Fruit fly (Drosophila melanogaster) whole organism, embryonic: ENCODE measurements around the gene CG9393.

Experiments used
- ATbp ChIP-seq: fragments of 200-800 bp; sonication (Bioruptor generic); optimal IDR thresholded peaks from 2 replicates; lab custom pipeline; 2017; ENCODE audit warnings: missing biosample characterization, mild to moderate bottlenecking, missing genetic modification characterization, missing genetic modification reagents
- Abd-B ChIP-seq: fragments of 200-800 bp; sonication (Bioruptor generic); optimal IDR thresholded peaks from 2 replicates; lab custom pipeline; 2018; ENCODE audit warnings: missing biosample characterization, mild to moderate bottlenecking, missing genetic modification characterization, moderate library complexity
- Asciz ChIP-seq: fragments of 200-800 bp; sonication (Bioruptor generic); optimal IDR thresholded peaks from 2 replicates; lab custom pipeline; 2017; ENCODE audit warnings: missing biosample characterization, mild to moderate bottlenecking, missing genetic modification characterization, missing genetic modification reagents
- Awh ChIP-seq: fragments of 200-800 bp; sonication (Bioruptor generic); IDR thresholded peaks from 2 replicates; pipeline ENCODE4, ENCODE4 v1.3.6; 2022; ENCODE audit warnings: missing biosample characterization, missing genetic modification characterization
- CG11085 ChIP-seq: fragments of 200-800 bp; sonication (Bioruptor generic); IDR thresholded peaks from 2 replicates; pipeline ENCODE4 v1.3.6; 2022; ENCODE audit warnings: missing biosample characterization, missing genetic modification characterization
- CG11456 ChIP-seq: fragments of 200-800 bp; sonication (Bioruptor generic); IDR thresholded peaks from 3 replicates; pipeline ENCODE4 v1.3.6; 2022; ENCODE audit warnings: missing biosample characterization, missing genetic modification characterization
- CG1233 ChIP-seq: fragments of 200-800 bp; sonication (Bioruptor generic); optimal IDR thresholded peaks from 4 replicates; lab custom pipeline; 2018; ENCODE audit warnings: missing biosample characterization, mild to moderate bottlenecking, missing genetic modification characterization
- CG12769 ChIP-seq: fragments of 200-800 bp; sonication (Bioruptor generic); optimal IDR thresholded peaks from 2 replicates; lab custom pipeline; 2019; ENCODE audit warnings: missing biosample characterization, mild to moderate bottlenecking, missing genetic modification characterization, moderate library complexity
- CG1603 ChIP-seq: fragments of 200-800 bp; sonication (Bioruptor generic); optimal IDR thresholded peaks from 2 replicates; lab custom pipeline; 2019; ENCODE audit warnings: missing biosample characterization, mild to moderate bottlenecking, missing genetic modification characterization, moderate library complexity
- CG2199 ChIP-seq: fragments of 200-800 bp; sonication (Bioruptor generic); IDR thresholded peaks from 3 replicates; pipeline ENCODE4 v1.3.6; 2022; ENCODE audit warnings: missing biosample characterization, missing genetic modification characterization
- CG2202 ChIP-seq: fragments of 200-800 bp; sonication (Bioruptor generic); optimal IDR thresholded peaks from 2 replicates; lab custom pipeline; 2018; ENCODE audit warnings: missing biosample characterization, mild to moderate bottlenecking, missing genetic modification characterization
- CG4730 ChIP-seq: fragments of 200-800 bp; sonication (Bioruptor generic); IDR thresholded peaks from 2 replicates; pipeline ENCODE4 v1.3.6; 2022; ENCODE audit warnings: missing biosample characterization, missing genetic modification characterization
- Eip74EF ChIP-seq, 2 experiments: fragments of 200-800 bp in 1 of 2; fragments of >200 bp in 1 of 2; sonication (Bioruptor generic) in 1 of 2; optimal IDR thresholded peaks; 2 replicates each; lab custom pipeline; 2017 to 2019; ENCODE audit warnings: missing biosample characterization in 2 of 2, missing genetic modification characterization in 2 of 2, mild to moderate bottlenecking in 1 of 2, moderate library complexity in 1 of 2
- HLHmδ ChIP-seq: fragments of 200-800 bp; sonication (Bioruptor generic); optimal IDR thresholded peaks from 2 replicates; lab custom pipeline; 2018; ENCODE audit warnings: missing biosample characterization, mild to moderate bottlenecking, missing genetic modification characterization, moderate library complexity
- Hr39 ChIP-seq: fragments of >200 bp; optimal IDR thresholded peaks from 2 replicates; lab custom pipeline; 2017
- Hr78 ChIP-seq, 2 experiments: fragments of 200-800 bp in 1 of 2; fragments of >200 bp in 1 of 2; sonication (Bioruptor generic) in 1 of 2; optimal IDR thresholded peaks; 2 replicates each; lab custom pipeline; 2017 to 2019; ENCODE audit warnings: missing biosample characterization in 2 of 2, missing genetic modification characterization in 2 of 2, mild to moderate bottlenecking in 1 of 2, moderate library complexity in 1 of 2
- MTF-1 ChIP-seq: fragments of 200-800 bp; sonication (Bioruptor generic); optimal IDR thresholded peaks from 2 replicates; lab custom pipeline; 2018; ENCODE audit warnings: missing biosample characterization, mild to moderate bottlenecking, missing genetic modification characterization, borderline replicate concordance
- Stat92E ChIP-seq, 3 experiments: fragments of >200 bp in 2 of 3; fragments of 200-800 bp in 1 of 3; sonication (Bioruptor generic) in 1 of 3; optimal IDR thresholded peaks; 2 replicates each; lab custom pipeline; 2017 to 2019; ENCODE audit warnings: missing biosample characterization in 3 of 3, missing genetic modification characterization in 3 of 3, mild to moderate bottlenecking in 1 of 3, moderate library complexity in 1 of 3
- Vsx1 ChIP-seq: fragments of 200-800 bp; sonication (Bioruptor generic); optimal IDR thresholded peaks from 2 replicates; lab custom pipeline; 2017; ENCODE audit warnings: missing biosample characterization, mild to moderate bottlenecking, missing genetic modification characterization, missing genetic modification reagents
- abd-A ChIP-seq: fragments of 200-800 bp; sonication (Bioruptor generic); optimal IDR thresholded peaks from 3 replicates; lab custom pipeline; 2019; ENCODE audit warnings: missing biosample characterization, mild to moderate bottlenecking, missing genetic modification characterization, moderate library complexity
- bcd ChIP-seq: fragments of 200-800 bp; sonication (Bioruptor generic); optimal IDR thresholded peaks from 2 replicates; lab custom pipeline; 2017; ENCODE audit warnings: missing biosample characterization, mild to moderate bottlenecking, missing genetic modification characterization
- cg ChIP-seq: fragments of 200-800 bp; sonication (Bioruptor generic); optimal IDR thresholded peaks from 3 replicates; lab custom pipeline; 2019; ENCODE audit warnings: missing biosample characterization, mild to moderate bottlenecking, missing genetic modification characterization, moderate library complexity
- chinmo ChIP-seq: fragments of 200-800 bp; sonication (Bioruptor generic); IDR thresholded peaks from 4 replicates; pipeline ENCODE4 v1.3.6; 2022; ENCODE audit warnings: missing biosample characterization, missing genetic modification characterization; ENCODE audit not compliant: partially characterized antibody
- ci ChIP-seq: fragments of 200-800 bp; sonication (Bioruptor generic); IDR thresholded peaks from 3 replicates; pipeline ENCODE4 v1.3.6; 2022; ENCODE audit warnings: missing biosample characterization, missing genetic modification characterization
- crol ChIP-seq: fragments of 200-800 bp; sonication (Bioruptor generic); IDR thresholded peaks from 2 replicates; pipeline ENCODE4 v1.3.6; 2022; ENCODE audit warnings: missing biosample characterization, missing genetic modification characterization
- dmrt11E ChIP-seq: fragments of 200-800 bp; sonication (Bioruptor generic); optimal IDR thresholded peaks from 3 replicates; lab custom pipeline; 2018; ENCODE audit warnings: missing biosample characterization, mild to moderate bottlenecking, missing genetic modification characterization, moderate library complexity
- fd3F ChIP-seq: fragments of 200-800 bp; sonication (Bioruptor generic); optimal IDR thresholded peaks from 2 replicates; lab custom pipeline; 2018; ENCODE audit warnings: missing biosample characterization, mild to moderate bottlenecking, missing genetic modification characterization, moderate library complexity
- kni ChIP-seq: fragments of 200-800 bp; sonication (Bioruptor generic); optimal IDR thresholded peaks from 3 replicates; lab custom pipeline; 2017; ENCODE audit warnings: mild to moderate bottlenecking, missing biosample characterization, missing genetic modification reagents, missing genetic modification characterization
- lov ChIP-seq, 2 experiments: fragments of 200-800 bp in 1 of 2; fragments of >200 bp in 1 of 2; sonication (Bioruptor generic) in 1 of 2; IDR thresholded peaks in 1 of 2; optimal IDR thresholded peaks in 1 of 2; 2 replicates in 1 of 2; 3 replicates in 1 of 2; pipeline versions ENCODE4 v1.3.6 to Lab custom; 2017 to 2022; ENCODE audit warnings: missing biosample characterization in 1 of 2, missing genetic modification characterization in 1 of 2
- nerfin-1 ChIP-seq: fragments of 200-800 bp; sonication (Bioruptor generic); optimal IDR thresholded peaks from 3 replicates; lab custom pipeline; 2019; ENCODE audit warnings: missing biosample characterization, mild to moderate bottlenecking, missing genetic modification characterization, moderate library complexity
- oc ChIP-seq: fragments of 200-800 bp; sonication (Bioruptor generic); optimal IDR thresholded peaks from 2 replicates; lab custom pipeline; 2018; ENCODE audit warnings: missing biosample characterization, mild to moderate bottlenecking, missing genetic modification characterization, moderate library complexity
- otp ChIP-seq: fragments of 200-800 bp; sonication (Bioruptor generic); IDR thresholded peaks from 3 replicates; pipeline ENCODE4, ENCODE4 v1.3.6; 2022; ENCODE audit warnings: missing biosample characterization, missing genetic modification characterization
- pros ChIP-seq: fragments of 200-800 bp; sonication (Bioruptor generic); optimal IDR thresholded peaks from 3 replicates; lab custom pipeline; 2019; ENCODE audit warnings: missing biosample characterization, mild to moderate bottlenecking, missing genetic modification characterization, moderate library complexity
- sd ChIP-seq: fragments of 200-800 bp; sonication (Bioruptor generic); optimal IDR thresholded peaks from 3 replicates; lab custom pipeline; 2018; ENCODE audit warnings: missing biosample characterization, mild to moderate bottlenecking, missing genetic modification characterization, moderate library complexity
- sens ChIP-seq: fragments of 200-800 bp; sonication (Bioruptor generic); peaks from one replicate; lab custom pipeline; 2016; ENCODE audit warnings: missing biosample characterization, missing genetic modification characterization
- sob ChIP-seq: fragments of 200-800 bp; sonication (Bioruptor generic); IDR thresholded peaks from 2 replicates; pipeline ENCODE4 v1.3.6; 2022; ENCODE audit warnings: missing biosample characterization, missing genetic modification characterization
- sqz ChIP-seq: fragments of 200-800 bp; sonication (Bioruptor generic); optimal IDR thresholded peaks from 3 replicates; lab custom pipeline; 2018; ENCODE audit warnings: missing biosample characterization, mild to moderate bottlenecking, missing genetic modification characterization
- vvl ChIP-seq: fragments of 200-800 bp; sonication (Bioruptor generic); IDR thresholded peaks from 2 replicates; pipeline ENCODE4 v1.3.6; 2022; ENCODE audit warnings: missing biosample characterization, missing genetic modification characterization

CG9393 gene

DNA sequence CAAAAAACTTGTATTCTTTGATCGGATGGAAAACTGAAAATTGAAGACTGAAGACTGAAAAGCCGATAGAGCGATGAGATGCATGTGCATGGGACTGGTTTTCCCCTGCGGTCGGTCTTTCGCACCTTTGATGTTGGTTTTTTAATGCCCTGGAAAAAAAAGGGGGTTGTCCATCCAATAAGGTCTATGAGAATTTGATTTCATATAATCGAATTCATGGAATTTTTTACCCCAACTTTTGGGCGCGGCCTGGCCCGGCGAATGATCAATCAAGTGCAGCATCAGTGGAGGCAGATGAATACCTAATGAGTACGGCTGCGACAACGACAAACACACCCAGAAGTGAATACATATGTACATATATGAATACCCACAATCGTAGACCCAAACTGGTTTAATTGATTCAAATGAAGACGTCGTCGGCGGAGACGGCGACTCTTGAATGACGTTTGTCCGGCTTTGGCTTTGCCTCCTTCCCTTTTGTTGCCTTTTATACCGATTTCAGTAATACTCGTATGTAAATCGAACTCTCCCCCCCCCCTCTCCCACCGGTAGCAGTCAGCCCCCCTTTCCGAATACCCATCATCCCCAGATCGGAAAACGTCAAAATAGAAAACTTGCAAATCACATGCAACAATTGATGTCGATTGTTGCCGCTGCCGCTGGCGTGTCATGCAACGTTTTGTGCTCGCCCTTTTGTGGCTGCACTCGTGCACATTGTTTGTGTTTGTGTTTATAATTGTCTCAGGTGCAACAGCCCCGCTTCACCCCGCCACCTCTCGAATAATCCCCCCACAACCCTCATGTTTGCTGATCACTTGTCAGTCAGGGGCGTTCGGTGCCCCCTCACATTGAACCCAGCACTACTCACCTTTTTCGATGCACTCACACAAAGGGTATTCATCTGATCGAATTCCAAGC, 39.8 kb upstream of the CG9393 start:
- TF ChIP-seq sens (GFP tag; lab: Kevin White, UChicago) = peak; percentile 64
- peak; percentile 22 for TF ChIP-seq ATbp
- TF ChIP-seq Hr78 (GFP tag; optimal IDR thresholded peaks at IDR 0.05; lab: Kevin White, UChicago) = peak in 1 of 2 experiments; percentile 64
- TF ChIP-seq CG12769 (tag; lab: Kevin White, UChicago) = peak; percentile 9
- peak; percentile 25; the same call in 1 of the 2 replicates for TF ChIP-seq CG4730
- peak; percentile 58 for TF ChIP-seq HLHmδ
- TF ChIP-seq Hr39 (lab: Kevin White, UChicago) = no peak
- TF ChIP-seq abd-A (tag; lab: Kevin White, UChicago) = peak; percentile 81
- peak; percentile 67 for TF ChIP-seq Awh (GFP tag; lab: Robert Waterston, UW)
- TF ChIP-seq lov (optimal IDR thresholded peaks at IDR 0.05; lab: Kevin White, UChicago) = no peak
- 0 out of 3 replicates have a peak, but pooled peaks have one; percentile 60 for TF ChIP-seq lov (GFP tag; IDR thresholded peaks at IDR 0.05; lab: Robert Waterston, UW)
- 0 out of 2 replicates have a peak, but pooled peaks have one; percentile 13 for TF ChIP-seq sob (GFP tag; lab: Robert Waterston, UW)
- TF ChIP-seq nerfin-1 (tag; lab: Kevin White, UChicago) = no peak
- peak; percentile 56; the same call in 2 of the 3 replicates for TF ChIP-seq ci
- TF ChIP-seq bcd (GFP tag; lab: Kevin White, UChicago) = no peak
- peak; percentile 16 for TF ChIP-seq Vsx1 (GFP tag; lab: Kevin White, UChicago)
- TF ChIP-seq CG11456 (GFP tag; lab: Robert Waterston, UW) = 0 out of 3 replicates have a peak, but pooled peaks have one; percentile 18
- TF ChIP-seq fd3F (GFP tag; lab: Kevin White, UChicago) = no peak
- TF ChIP-seq oc = peak; percentile 55
- peak; percentile 40; the same call in 1 of the 3 replicates for TF ChIP-seq otp (GFP tag; lab: Robert Waterston, UW)
- peak; percentile 93 for TF ChIP-seq sd (tag; lab: Kevin White, UChicago)
- peak; percentile 86 for TF ChIP-seq crol (GFP tag; lab: Robert Waterston, UW)
- TF ChIP-seq MTF-1 (GFP tag; lab: Kevin White, UChicago) = no peak
- peak; percentile 93 for TF ChIP-seq kni (GFP tag; lab: Kevin White, UChicago)
- TF ChIP-seq CG1603 (tag; lab: Kevin White, UChicago) = peak; percentile 33
- TF ChIP-seq CG11085 (GFP tag; lab: Robert Waterston, UW) = no peak
- TF ChIP-seq cg (GFP tag; lab: Kevin White, UChicago) = peak; percentile 43
- TF ChIP-seq pros (GFP tag; lab: Kevin White, UChicago) = peak; percentile 51
- peak; percentile 77 for TF ChIP-seq vvl (GFP tag; lab: Robert Waterston, UW)
- peak; percentile 75; the same call in 1 of the 4 replicates for TF ChIP-seq chinmo (GFP tag; lab: Robert Waterston, UW)
- TF ChIP-seq Stat92E (GFP tag; optimal IDR thresholded peaks at IDR 0.05; lab: Kevin White, UChicago) = peak in 1 of 3 experiments; percentile 82
- peak; percentile 10 for TF ChIP-seq CG1233 (GFP tag; lab: Kevin White, UChicago)
- TF ChIP-seq Abd-B (GFP tag; lab: Kevin White, UChicago) = no peak
- no peak for TF ChIP-seq Asciz (GFP tag; lab: Kevin White, UChicago)
- TF ChIP-seq sqz (GFP tag; lab: Kevin White, UChicago) = peak; percentile 88
- peak; percentile 7 for TF ChIP-seq dmrt11E (tag; lab: Kevin White, UChicago)
- peak; percentile 15 for TF ChIP-seq CG2202 (tag; lab: Kevin White, UChicago)
- 0 out of 3 replicates have a peak, but pooled peaks have one; percentile 38 for TF ChIP-seq CG2199 (GFP tag; lab: Robert Waterston, UW)
- TF ChIP-seq Eip74EF (GFP tag; optimal IDR thresholded peaks at IDR 0.05; lab: Kevin White, UChicago) = peak in 1 of 2 experiments; percentile 7
